Worm (Caenorhabditis elegans) whole organism, young adult: Measurements from ENCODE around the gene srx-113.
A peak's percentile ranks its signal among the peaks of the same experiment; 100 is the strongest.

ENCODE experiments used
- D2030.7 ChIP-seq: fragments of 200-800 bp; sonication (Bioruptor generic); IDR thresholded peaks from 2 replicates; pipeline ENCODE4 v1.3.6; 2022; ENCODE audit warnings: missing genetic modification reagents, missing genetic modification characterization, missing compliant biosample characterization
- F10E7.11 ChIP-seq: sonication (generic microtip); optimal IDR thresholded peaks from 2 replicates; lab custom pipeline; 2017; ENCODE audit warnings: mild to moderate bottlenecking, missing genetic modification characterization, moderate library complexity, missing compliant biosample characterization
- F37B4.10 ChIP-seq: fragments of 200-800 bp; sonication (Bioruptor generic); IDR thresholded peaks from 2 replicates; pipeline ENCODE4 v1.3.6; 2022; ENCODE audit warnings: missing genetic modification characterization, missing compliant biosample characterization
- F39B2.1 ChIP-seq: fragments of 200-800 bp; sonication (Bioruptor generic); IDR thresholded peaks from 2 replicates; pipeline ENCODE4 v1.3.6; 2022; ENCODE audit warnings: missing genetic modification reagents, missing genetic modification characterization, missing compliant biosample characterization
- F57C9.4 ChIP-seq: sonication (generic microtip); optimal IDR thresholded peaks from 2 replicates; lab custom pipeline; 2017; ENCODE audit warnings: mild to moderate bottlenecking, missing genetic modification characterization, missing compliant biosample characterization
- K12H6.12 ChIP-seq: fragments of 200-800 bp; sonication (Bioruptor generic); optimal IDR thresholded peaks from 2 replicates; lab custom pipeline; 2018; ENCODE audit warnings: mild to moderate bottlenecking, missing genetic modification characterization, missing compliant biosample characterization
- Y53G8AR.9 ChIP-seq: fragments of 200-800 bp; sonication (Bioruptor generic); conservative IDR thresholded peaks from 2 replicates; pipeline ENCODE4 v1.3.6; 2022; ENCODE audit warnings: missing genetic modification reagents, missing genetic modification characterization, missing compliant biosample characterization
- Y56A3A.18 ChIP-seq: fragments of 200-800 bp; sonication (Bioruptor generic); IDR thresholded peaks from 2 replicates; pipeline ENCODE4 v1.3.6; 2022; ENCODE audit warnings: missing genetic modification reagents, missing genetic modification characterization, missing compliant biosample characterization
- Y67H2A.10 ChIP-seq: fragments of 200-800 bp; sonication (Bioruptor generic); conservative IDR thresholded peaks from 2 replicates; pipeline ENCODE4 v1.3.6; 2022; ENCODE audit warnings: missing genetic modification reagents, missing genetic modification characterization, missing compliant biosample characterization
- Y95B8A.8 ChIP-seq: fragments of 200-800 bp; sonication (Bioruptor generic); IDR thresholded peaks from 2 replicates; pipeline ENCODE4 v1.3.6; 2022; ENCODE audit warnings: missing genetic modification reagents, missing genetic modification characterization, missing compliant biosample characterization
- ZK185.1 ChIP-seq: sonication (generic microtip); optimal IDR thresholded peaks from 2 replicates; lab custom pipeline; 2016; ENCODE audit warnings: mild to moderate bottlenecking, missing genetic modification characterization, missing compliant biosample characterization; ENCODE audit not compliant: poor library complexity, severe bottlenecking
- akir-1 ChIP-seq: fragments of 200-800 bp; sonication (Bioruptor generic); optimal IDR thresholded peaks from 2 replicates; lab custom pipeline; 2018; ENCODE audit warnings: mild to moderate bottlenecking, missing genetic modification characterization, moderate library complexity, missing compliant biosample characterization
- ama-1 ChIP-seq, 3 experiments: fragments of 150-350 bp in 1 of 3; sonication (generic microtip) in 2 of 3; optimal IDR thresholded peaks; 2 replicates each; lab custom pipeline; 2014 to 2018; ENCODE audit warnings: missing biosample characterization in 2 of 3, missing genetic modification characterization in 2 of 3, missing genetic modification reagents in 2 of 3
- aptf-2 ChIP-seq: fragments of 200-800 bp; sonication (Bioruptor generic); conservative IDR thresholded peaks from 2 replicates; pipeline ENCODE4 v1.3.6; 2022; ENCODE audit warnings: missing genetic modification reagents, missing genetic modification characterization, missing compliant biosample characterization
- cebp-1 ChIP-seq, 2 experiments: fragments of 200-800 bp in 1 of 2; sonication (Bioruptor generic) in 1 of 2; sonication (generic microtip) in 1 of 2; IDR thresholded peaks in 1 of 2; optimal IDR thresholded peaks in 1 of 2; 2 replicates each; pipeline versions ENCODE4 v1.3.6 to Lab custom; 2017 to 2022; ENCODE audit warnings: missing compliant biosample characterization in 2 of 2, missing genetic modification characterization in 2 of 2, mild to moderate bottlenecking in 1 of 2, missing genetic modification reagents in 1 of 2, moderate library complexity in 1 of 2
- cebp-2 ChIP-seq: fragments of 200-800 bp; sonication (Bioruptor generic); IDR thresholded peaks from 2 replicates; pipeline ENCODE4 v1.3.6; 2022; ENCODE audit warnings: missing genetic modification characterization, missing compliant biosample characterization
- ceh-40 ChIP-seq: fragments of 200-800 bp; sonication (Bioruptor generic); IDR thresholded peaks from 2 replicates; pipeline ENCODE4 v1.3.6; 2022; ENCODE audit warnings: missing genetic modification characterization, missing compliant biosample characterization
- dox-1 ChIP-seq: fragments of 200-800 bp; sonication (Bioruptor generic); IDR thresholded peaks from 2 replicates; pipeline ENCODE4 v1.3.6; 2022; ENCODE audit warnings: missing genetic modification reagents, missing genetic modification characterization, missing compliant biosample characterization
- egl-18 ChIP-seq: fragments of 200-800 bp; sonication (Bioruptor generic); IDR thresholded peaks from 2 replicates; pipeline ENCODE4 v1.3.6; 2022; ENCODE audit warnings: missing genetic modification reagents, missing genetic modification characterization, missing compliant biosample characterization
- egl-44 ChIP-seq: fragments of 200-800 bp; sonication (Bioruptor generic); IDR thresholded peaks from 2 replicates; pipeline ENCODE4 v1.3.6; 2022; ENCODE audit warnings: missing genetic modification reagents, missing genetic modification characterization, missing compliant biosample characterization
- him-1 ChIP-seq: sonication (generic microtip); optimal IDR thresholded peaks from 2 replicates; lab custom pipeline; 2016; ENCODE audit warnings: missing genotype, missing genetic modification reagents, missing genetic modification characterization, missing compliant biosample characterization
- hlh-12 ChIP-seq: sonication (generic microtip); optimal IDR thresholded peaks from 2 replicates; lab custom pipeline; 2016; ENCODE audit warnings: missing genetic modification characterization, missing compliant biosample characterization
- hsf-1 ChIP-seq: fragments of 200-800 bp; sonication (Bioruptor generic); IDR thresholded peaks from 2 replicates; pipeline ENCODE4 v1.3.6; 2022; ENCODE audit warnings: missing genetic modification reagents, missing genetic modification characterization, missing compliant biosample characterization
- let-526 ChIP-seq: fragments of 200-800 bp; sonication (Bioruptor generic); IDR thresholded peaks from 2 replicates; pipeline ENCODE4 v1.3.6; 2022; ENCODE audit warnings: missing genetic modification reagents, missing genetic modification characterization, missing compliant biosample characterization
- lin-54 ChIP-seq: fragments of 200-800 bp; sonication (Bioruptor generic); optimal IDR thresholded peaks from 2 replicates; lab custom pipeline; 2018; ENCODE audit warnings: mild to moderate bottlenecking, missing genetic modification characterization, missing compliant biosample characterization
- madf-3 ChIP-seq: fragments of 200-800 bp; sonication (Bioruptor generic); IDR thresholded peaks from 2 replicates; pipeline ENCODE4 v1.3.6; 2022; ENCODE audit warnings: missing genetic modification reagents, missing genetic modification characterization, missing compliant biosample characterization
- rec-8 ChIP-seq, 2 experiments: sonication (generic microtip); optimal IDR thresholded peaks; 2 replicates each; lab custom pipeline; 2016; ENCODE audit warnings: mild to moderate bottlenecking in 2 of 2, missing genetic modification characterization in 2 of 2, missing genetic modification reagents in 2 of 2, missing genotype in 2 of 2, missing biosample characterization in 1 of 2, missing compliant biosample characterization in 1 of 2, moderate library complexity in 1 of 2
- sea-2 ChIP-seq: fragments of 200-800 bp; sonication (Bioruptor generic); IDR thresholded peaks from 2 replicates; pipeline ENCODE4 v1.3.6; 2022; ENCODE audit warnings: missing genetic modification characterization, missing compliant biosample characterization
- snpc-4 ChIP-seq, 5 experiments: fragments of 150-350 bp in 1 of 5; sonication (generic microtip) in 4 of 5; optimal IDR thresholded peaks; 2 replicates each; lab custom pipeline; 2014 to 2018; ENCODE audit warnings: missing genetic modification characterization in 5 of 5, missing biosample characterization in 3 of 5, antibody characterized with exemption in 2 of 5, mild to moderate bottlenecking in 2 of 5, missing compliant biosample characterization in 2 of 5, missing genotype in 2 of 5, moderate library complexity in 2 of 5, missing genetic modification reagents in 1 of 5
- sptf-2 ChIP-seq: fragments of 200-800 bp; sonication (Bioruptor generic); optimal IDR thresholded peaks from 2 replicates; lab custom pipeline; 2018; ENCODE audit warnings: mild to moderate bottlenecking, missing genetic modification characterization, missing compliant biosample characterization
- tbx-9 ChIP-seq: sonication (generic microtip); optimal IDR thresholded peaks from 2 replicates; lab custom pipeline; 2016; ENCODE audit warnings: borderline replicate concordance, missing genetic modification characterization, inconsistent platforms, missing compliant biosample characterization
- zfh-2 ChIP-seq: fragments of 200-800 bp; sonication (Bioruptor generic); conservative IDR thresholded peaks from 2 replicates; pipeline ENCODE4 v1.3.6; 2022; ENCODE audit warnings: missing genetic modification reagents, missing genetic modification characterization, missing compliant biosample characterization
- ztf-22 ChIP-seq: fragments of 200-800 bp; sonication (Bioruptor generic); optimal IDR thresholded peaks from 2 replicates; lab custom pipeline; 2018; ENCODE audit warnings: mild to moderate bottlenecking, missing genetic modification characterization, moderate library complexity, missing compliant biosample characterization
- ztf-26 ChIP-seq: sonication (generic microtip); optimal IDR thresholded peaks from 2 replicates; lab custom pipeline; 2017; ENCODE audit warnings: missing genetic modification characterization, missing compliant biosample characterization

Gene srx-113

ce11 chrV:12596795-12597194 is 35.2 kb downstream of the srx-113 start (continued):
- peak; percentile 35; the same call in 1 of the 2 replicates for TF ChIP-seq D2030.7 (GFP tag; lab: Robert Waterston, UW)
- peak; percentile 92 for TF ChIP-seq cebp-2 (GFP tag; lab: Robert Waterston, UW)
- TF ChIP-seq F10E7.11 = peak; percentile 54
- no peak for TF ChIP-seq F57C9.4 (tag; lab: Kevin White, UChicago)
- TF ChIP-seq ztf-26 = peak; percentile 45
- peak; percentile 55 for TF ChIP-seq K12H6.12
- peak; percentile 80; the same call in 1 of the 2 replicates for TF ChIP-seq Y56A3A.18 (GFP tag; lab: Robert Waterston, UW)
- TF ChIP-seq sptf-2 = no peak

DNA sequence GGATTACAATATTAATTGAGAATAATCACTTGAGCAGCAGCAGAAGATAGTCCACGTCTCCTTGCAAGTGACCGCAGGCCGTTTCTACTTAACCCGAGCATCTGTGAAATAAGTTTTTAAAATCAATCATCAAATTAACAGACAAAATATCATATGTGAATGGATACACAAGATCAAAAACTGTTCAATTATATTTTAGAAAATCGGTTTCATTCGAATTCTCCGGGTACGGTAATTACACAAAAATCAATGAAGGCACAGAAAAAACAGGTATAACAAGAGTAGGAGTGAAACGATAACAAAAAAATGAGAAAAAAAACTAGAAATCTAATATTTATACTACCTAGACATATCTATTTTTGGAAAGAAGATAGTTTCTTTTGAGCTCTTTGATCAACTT is 35.8 kb downstream of the srx-113 start, which contains the start of gene mma-1:
Gene mma-1 (minus strand): TSS at position 101 of the 400 bp plus-strand sequence.
- TF ChIP-seq ztf-22 (GFP tag; lab: Kevin White, UChicago) = no peak
- TF ChIP-seq hsf-1 (GFP tag; lab: Robert Waterston, UW) = 0 out of 2 replicates have a peak, but pooled peaks have one; percentile 27

DNA sequence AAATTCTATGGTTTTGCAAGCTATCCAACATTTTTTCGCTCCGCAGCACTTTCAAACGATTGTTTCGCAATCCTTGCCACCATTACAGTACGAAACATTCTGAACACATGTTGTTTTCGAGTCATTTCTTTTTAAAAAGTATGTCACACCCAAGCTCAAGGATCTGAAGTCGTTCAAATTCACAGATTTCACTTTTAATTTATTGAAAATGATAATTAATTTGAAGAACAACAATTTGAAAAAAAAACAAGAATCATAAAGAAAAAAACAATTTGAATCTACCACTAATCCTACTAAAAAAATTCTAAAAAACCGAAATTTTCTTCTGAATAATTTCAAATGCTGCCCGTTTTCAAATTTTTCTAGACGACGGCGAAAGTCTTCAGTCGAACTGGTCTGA is 39.6 kb downstream of the srx-113 start, which contains the start of gene C14C10.2:
Gene C14C10.2 (minus strand): TSS at position 101 of the 400 bp plus-strand sequence.
- no peak for TF ChIP-seq dox-1 (GFP tag; lab: Robert Waterston, UW)
- no peak for TF ChIP-seq ceh-40 (GFP tag; lab: Robert Waterston, UW)
- TF ChIP-seq him-1 (tag; lab: Kevin White, UChicago) = no peak
- TF ChIP-seq Y67H2A.10 (GFP tag; lab: Robert Waterston, UW) = no peak
- TF ChIP-seq cebp-1 (GFP tag; IDR thresholded peaks at IDR 0.05; lab: Robert Waterston, UW) = no peak
- TF ChIP-seq cebp-1 (tag; optimal IDR thresholded peaks at IDR 0.05; lab: Kevin White, UChicago) = peak; percentile 2

- TF ChIP-seq madf-3 (GFP tag; lab: Robert Waterston, UW) (no peak), ama-1 (optimal IDR thresholded peaks at IDR 0.05; lab: Kevin White, UChicago) (no peak), ama-1 (GFP tag; optimal IDR thresholded peaks at IDR 0.05; lab: Kevin White, UChicago) (no peak)
- TF ChIP-seq, all 124 proteins: peak for 0
Measured at ce11 chrV:12590601-12591000, 41.3 kb downstream of the srx-113 start, which contains the start of gene ttr-43. Gene ttr-43, minus strand, starts transcription at chrV:12590701.

DNA sequence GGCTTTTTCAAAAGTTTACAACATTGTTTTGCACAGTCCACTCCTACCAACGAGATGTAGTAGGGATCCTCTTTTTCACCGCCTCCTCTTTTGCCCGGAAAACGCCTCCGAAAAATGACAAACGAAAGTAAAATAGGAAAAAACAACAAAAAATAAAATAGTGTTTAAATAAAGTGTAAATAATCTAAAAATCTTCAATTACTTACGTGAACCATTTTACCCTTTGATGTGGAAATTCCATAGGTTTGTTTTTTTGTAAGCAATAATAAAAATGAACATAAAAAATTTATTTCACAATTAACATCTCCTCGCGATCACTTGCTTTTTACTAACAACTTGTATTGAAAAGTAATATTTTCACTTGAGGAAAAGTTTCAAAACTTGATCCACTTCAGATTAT is 43.9 kb downstream of the srx-113 start, which contains the start of gene C14C10.1:
Gene C14C10.1 (plus strand): TSS at position 301 of the 400 bp plus-strand sequence.
- no peak for TF ChIP-seq F37B4.10 (GFP tag; lab: Robert Waterston, UW)
- no peak for TF ChIP-seq ZK185.1 (tag; lab: Kevin White, UChicago)
- no peak for TF ChIP-seq snpc-4 (GFP tag; optimal IDR thresholded peaks at IDR 0.05; lab: Kevin White, UChicago)
- no peak for TF ChIP-seq snpc-4 (tag; optimal IDR thresholded peaks at IDR 0.05; lab: Kevin White, UChicago)
- no peak for TF ChIP-seq let-526 (GFP tag; lab: Robert Waterston, UW)
- TF ChIP-seq zfh-2 (GFP tag; lab: Robert Waterston, UW) = no peak
- no peak for TF ChIP-seq egl-44 (GFP tag; lab: Robert Waterston, UW)
- TF ChIP-seq egl-18 (GFP tag; lab: Robert Waterston, UW) = no peak

- TF ChIP-seq hlh-12 (tag; lab: Kevin White, UChicago) = no peak
- TF ChIP-seq tbx-9 (tag; lab: Kevin White, UChicago) = no peak
- TF ChIP-seq ztf-22 (GFP tag; lab: Kevin White, UChicago) = no peak
- no peak for TF ChIP-seq aptf-2
- TF ChIP-seq lin-54 (GFP tag; lab: Kevin White, UChicago) = no peak
- no peak for TF ChIP-seq ztf-26
- no peak for TF ChIP-seq akir-1 (GFP tag; lab: Kevin White, UChicago)
- no peak for TF ChIP-seq ama-1 (optimal IDR thresholded peaks at IDR 0.05; lab: Kevin White, UChicago)
- TF ChIP-seq ama-1 (GFP tag; optimal IDR thresholded peaks at IDR 0.05; lab: Kevin White, UChicago) = no peak
- TF ChIP-seq rec-8 (tag; optimal IDR thresholded peaks at IDR 0.05; lab: Kevin White, UChicago) = no peak
- no peak for TF ChIP-seq F39B2.1
- no peak for TF ChIP-seq Y53G8AR.9 (GFP tag; lab: Robert Waterston, UW)
- TF ChIP-seq sea-2 = no peak
- TF ChIP-seq Y95B8A.8 (GFP tag; lab: Robert Waterston, UW) = no peak
- TF ChIP-seq, all 124 proteins: peak for 0
Measured at ce11 chrV:12586793-12587192, 45.2 kb downstream of the srx-113 start.
